Fruit fly (Drosophila melanogaster) whole organism, wandering third instar larva: Measurements from ENCODE around the gene Hipk.
A peak's percentile ranks its signal among the peaks of the same experiment; 100 is the strongest.

ENCODE experiments used
- Abd-B ChIP-seq: fragments of >200 bp; optimal IDR thresholded peaks from 2 replicates; lab custom pipeline; 2017; ENCODE audit warnings: missing biosample characterization, missing genetic modification characterization
- CG32264 ChIP-seq: fragments of 200-800 bp; sonication (Bioruptor generic); optimal IDR thresholded peaks from 2 replicates; lab custom pipeline; 2016; ENCODE audit warnings: missing biosample characterization, missing genetic modification characterization
- Dfd ChIP-seq: fragments of >200 bp; optimal IDR thresholded peaks from 2 replicates; lab custom pipeline; 2017; ENCODE audit warnings: missing biosample characterization, missing genetic modification characterization
- Dif ChIP-seq: fragments of 200-275, 200-300 bp; sonication (Bioruptor generic); optimal IDR thresholded peaks from 2 replicates; lab custom pipeline; 2018; ENCODE audit warnings: missing biosample characterization, missing genetic modification characterization; ENCODE audit not compliant: partially characterized antibody
- GATAd ChIP-seq: sonication (Bioruptor generic); optimal IDR thresholded peaks from 2 replicates; lab custom pipeline; 2016; ENCODE audit warnings: missing biosample characterization, missing genetic modification characterization
- HLH106 ChIP-seq: fragments of 200-800 bp; optimal IDR thresholded peaks from 3 replicates; lab custom pipeline; 2019; ENCODE audit warnings: missing biosample characterization, mild to moderate bottlenecking, missing genetic modification characterization, moderate library complexity
- Hnf4 ChIP-seq: fragments of 200-800 bp; sonication (Bioruptor generic); optimal IDR thresholded peaks from 2 replicates; lab custom pipeline; 2016; ENCODE audit warnings: missing biosample characterization, mild to moderate bottlenecking, missing genetic modification characterization
- Hr78 ChIP-seq: fragments of >200 bp; optimal IDR thresholded peaks from 2 replicates; lab custom pipeline; 2017; ENCODE audit warnings: missing biosample characterization, missing genetic modification characterization
- Hr83 ChIP-seq: fragments of 200-300 bp; sonication (Bioruptor generic); optimal IDR thresholded peaks from 2 replicates; lab custom pipeline; 2016; ENCODE audit warnings: missing biosample characterization, mild to moderate bottlenecking, missing genetic modification characterization, moderate library complexity; ENCODE audit not compliant: poor library complexity, severe bottlenecking
- Myc ChIP-seq: fragments of >200 bp; optimal IDR thresholded peaks from 2 replicates; lab custom pipeline; 2017
- OdsH ChIP-seq: fragments of 200-800 bp; sonication (Bioruptor generic); optimal IDR thresholded peaks from 2 replicates; lab custom pipeline; 2016; ENCODE audit warnings: missing biosample characterization, mild to moderate bottlenecking, missing genetic modification characterization
- Rel ChIP-seq, 2 experiments: fragments of 200-800 bp; sonication (Bioruptor generic) in 1 of 2; optimal IDR thresholded peaks; 2 replicates in 1 of 2; 3 replicates in 1 of 2; lab custom pipeline; 2016 to 2019; ENCODE audit warnings: mild to moderate bottlenecking in 2 of 2, missing biosample characterization in 2 of 2, missing genetic modification characterization in 2 of 2, moderate library complexity in 1 of 2
- Sp1 ChIP-seq: fragments of 200-800 bp; sonication (Bioruptor generic); optimal IDR thresholded peaks from 3 replicates; lab custom pipeline; 2019; ENCODE audit warnings: missing biosample characterization, mild to moderate bottlenecking, missing genetic modification characterization, moderate library complexity
- Vsx2 ChIP-seq: fragments of 200-300, 225-300 bp; sonication (Bioruptor generic); optimal IDR thresholded peaks from 2 replicates; lab custom pipeline; 2018; ENCODE audit warnings: missing biosample characterization, missing genetic modification characterization; ENCODE audit not compliant: partially characterized antibody
- brk ChIP-seq: fragments of 200-800 bp; sonication (Bioruptor generic); optimal IDR thresholded peaks from 2 replicates; lab custom pipeline; 2016; ENCODE audit warnings: missing biosample characterization, mild to moderate bottlenecking, missing genetic modification characterization
- dl ChIP-seq, 2 experiments: fragments of 175-275, 200-275 bp in 1 of 2; fragments of 200-275 bp in 1 of 2; sonication (Bioruptor generic); optimal IDR thresholded peaks; lab custom pipeline; 2018; ENCODE audit warnings: mild to moderate bottlenecking in 2 of 2, missing biosample characterization in 2 of 2, missing genetic modification characterization in 2 of 2, moderate library complexity in 2 of 2; ENCODE audit not compliant: partially characterized antibody in 2 of 2, insufficient read depth in 1 of 2
- dmrt93B ChIP-seq: fragments of 200-800 bp; sonication (Bioruptor generic); optimal IDR thresholded peaks from 2 replicates; lab custom pipeline; 2018; ENCODE audit warnings: missing biosample characterization, mild to moderate bottlenecking, missing genetic modification characterization
- dsf ChIP-seq: sonication (Bioruptor generic); optimal IDR thresholded peaks from 2 replicates; lab custom pipeline; 2016; ENCODE audit warnings: missing biosample characterization, missing genetic modification characterization, borderline replicate concordance
- ey ChIP-seq: fragments of 200-800 bp; sonication (Bioruptor generic); optimal IDR thresholded peaks from 2 replicates; lab custom pipeline; 2016; ENCODE audit warnings: missing biosample characterization, missing genetic modification characterization
- foxo ChIP-seq, 2 experiments: fragments of 200-800 bp; sonication (Bioruptor generic); optimal IDR thresholded peaks; 2 replicates in 1 of 2; 3 replicates in 1 of 2; lab custom pipeline; 2016 to 2017; ENCODE audit warnings: missing biosample characterization in 2 of 2, missing genetic modification characterization in 2 of 2
- fru ChIP-seq: fragments of 200-800 bp; sonication (Bioruptor generic); optimal IDR thresholded peaks from 3 replicates; lab custom pipeline; 2016; ENCODE audit warnings: missing biosample characterization, mild to moderate bottlenecking, missing genetic modification characterization
- h ChIP-seq: fragments of 200-800 bp; sonication (Bioruptor generic); optimal IDR thresholded peaks from 3 replicates; lab custom pipeline; 2016; ENCODE audit warnings: missing biosample characterization, mild to moderate bottlenecking, missing genetic modification characterization
- jim ChIP-seq: fragments of 175-275, 200-325 bp; sonication (Bioruptor generic); optimal IDR thresholded peaks from 2 replicates; lab custom pipeline; 2016; ENCODE audit warnings: missing biosample characterization, mild to moderate bottlenecking, missing genetic modification characterization
- lola ChIP-seq: fragments of >200 bp; optimal IDR thresholded peaks from 2 replicates; lab custom pipeline; 2017; ENCODE audit warnings: missing biosample characterization, missing genetic modification characterization
- pan ChIP-seq: fragments of >200 bp; optimal IDR thresholded peaks from 2 replicates; lab custom pipeline; 2017
- psq ChIP-seq: fragments of 200-800 bp; sonication (Bioruptor generic); optimal IDR thresholded peaks from 3 replicates; lab custom pipeline; 2017; ENCODE audit warnings: missing biosample characterization, mild to moderate bottlenecking, missing genetic modification characterization, moderate library complexity
- rgr ChIP-seq: fragments of 200-800 bp; sonication (Bioruptor generic); optimal IDR thresholded peaks from 3 replicates; lab custom pipeline; 2016; ENCODE audit warnings: missing biosample characterization, mild to moderate bottlenecking, missing genetic modification characterization
- sage ChIP-seq: fragments of 200-800 bp; sonication (Bioruptor generic); optimal IDR thresholded peaks from 2 replicates; lab custom pipeline; 2016; ENCODE audit warnings: missing biosample characterization, mild to moderate bottlenecking, missing genetic modification characterization
- tai ChIP-seq: sonication (Bioruptor generic); optimal IDR thresholded peaks from 2 replicates; lab custom pipeline; 2016; ENCODE audit warnings: missing biosample characterization, missing genetic modification characterization
- usp ChIP-seq: fragments of >200 bp; optimal IDR thresholded peaks from 2 replicates; lab custom pipeline; 2017; ENCODE audit warnings: missing biosample characterization, missing genetic modification characterization
- woc ChIP-seq: sonication (Bioruptor generic); optimal IDR thresholded peaks from 2 replicates; lab custom pipeline; 2016; ENCODE audit warnings: missing biosample characterization, mild to moderate bottlenecking, missing genetic modification characterization

Hipk gene

dm6 chr3L:565964-566627 is 23.2 kb downstream of the Hipk start (continued):
- no peak for TF ChIP-seq Dif
- TF ChIP-seq h (GFP tag; lab: Kevin White, UChicago), result peak; percentile 78

- TF ChIP-seq GATAd (GFP tag; lab: Kevin White, UChicago), result no peak
- no peak for TF ChIP-seq tai (GFP tag; lab: Kevin White, UChicago)
- TF ChIP-seq jim (GFP tag; lab: Kevin White, UChicago), result no peak
- TF ChIP-seq Hr78 (GFP tag; lab: Kevin White, UChicago), result no peak
- no peak for TF ChIP-seq Sp1 (GFP tag; lab: Kevin White, UChicago)
- TF ChIP-seq Dfd (GFP tag; lab: Kevin White, UChicago), result peak; percentile 56
- TF ChIP-seq, all 38 proteins: peak for 1
Measured at dm6 chr3L:572940-573339, 30.1 kb downstream of the Hipk start.

dm6 chr3L:581037-581436 is 38.2 kb downstream of the Hipk start, which contains the start of gene Ppm1:
Ppm1 (plus strand) TSS chr3L:581337.
- TF ChIP-seq OdsH (GFP tag; lab: Kevin White, UChicago) (no peak), GATAd (GFP tag; lab: Kevin White, UChicago) (no peak), woc (GFP tag; lab: Kevin White, UChicago) (no peak), ey (GFP tag; lab: Kevin White, UChicago) (no peak), HLH106 (tag; lab: Kevin White, UChicago) (no peak), CG32264 (GFP tag; lab: Kevin White, UChicago) (no peak), Rel (GFP tag; optimal IDR thresholded peaks at IDR 0.05; lab: Kevin White, UChicago) (no peak), Rel (tag; optimal IDR thresholded peaks at IDR 0.05; lab: Kevin White, UChicago) (no peak), Hnf4 (no peak), Myc (no peak)

- no peak for TF ChIP-seq dsf (GFP tag; lab: Kevin White, UChicago)
- no peak for TF ChIP-seq lola (GFP tag; lab: Kevin White, UChicago)
- TF ChIP-seq Abd-B (GFP tag; lab: Kevin White, UChicago), result no peak
- TF ChIP-seq GATAd (GFP tag; lab: Kevin White, UChicago), result no peak
- no peak for TF ChIP-seq Hr83
- TF ChIP-seq woc (GFP tag; lab: Kevin White, UChicago), result no peak
Measured at dm6 chr3L:586582-587213, 43.8 kb downstream of the Hipk start.

dm6 chr3L:587827-588226 is 45.0 kb downstream of the Hipk start:
- no peak for TF ChIP-seq pan (lab: Kevin White, UChicago)
- TF ChIP-seq ey (GFP tag; lab: Kevin White, UChicago), result no peak
- no peak for TF ChIP-seq jim (GFP tag; lab: Kevin White, UChicago)
- TF ChIP-seq brk (GFP tag; lab: Kevin White, UChicago), result no peak
- TF ChIP-seq tai (GFP tag; lab: Kevin White, UChicago), result no peak
- TF ChIP-seq Vsx2 (GFP tag; lab: Kevin White, UChicago), result no peak
- no peak for TF ChIP-seq Myc
- TF ChIP-seq, all 38 proteins: peak for 0

- TF ChIP-seq pan (lab: Kevin White, UChicago) (no peak), CG32264 (GFP tag; lab: Kevin White, UChicago) (no peak), Hr83 (no peak)
Measured at dm6 chr3L:589174-589289, 46.2 kb downstream of the Hipk start, which contains the start of gene Kah. Kah (minus strand) TSS chr3L:589274.

- TF ChIP-seq dmrt93B (GFP tag; lab: Kevin White, UChicago) (peak; percentile 28), pan (lab: Kevin White, UChicago) (no peak), Vsx2 (GFP tag; lab: Kevin White, UChicago) (no peak), Dfd (GFP tag; lab: Kevin White, UChicago) (no peak), dl (GFP tag; optimal IDR thresholded peaks at IDR 0.05; lab: Kevin White, UChicago; ENCODE audit: insufficient read depth in 1 of 2, partially characterized antibody in 2 of 2) (no peak), foxo (GFP tag; optimal IDR thresholded peaks at IDR 0.05; lab: Kevin White, UChicago) (peak in 1 of 2 experiments; percentile 53), Abd-B (GFP tag; lab: Kevin White, UChicago) (no peak), Hr83 (no peak), rgr (GFP tag; lab: Kevin White, UChicago) (peak; percentile 55), Hnf4 (no peak), h (GFP tag; lab: Kevin White, UChicago) (peak; percentile 60), dsf (GFP tag; lab: Kevin White, UChicago) (no peak), Rel (GFP tag; optimal IDR thresholded peaks at IDR 0.05; lab: Kevin White, UChicago) (no peak), Rel (tag; optimal IDR thresholded peaks at IDR 0.05; lab: Kevin White, UChicago) (no peak), sage (GFP tag; lab: Kevin White, UChicago) (no peak), psq (peak; percentile 9), HLH106 (tag; lab: Kevin White, UChicago) (peak; percentile 63), usp (GFP tag; lab: Kevin White, UChicago) (no peak), fru (GFP tag; lab: Kevin White, UChicago) (peak; percentile 58), CG32264 (GFP tag; lab: Kevin White, UChicago) (no peak), woc (GFP tag; lab: Kevin White, UChicago) (no peak)
Measured at dm6 chr3L:589290-590281, 46.7 kb downstream of the Hipk start.
